Worm (Caenorhabditis elegans) whole organism, midembryonic: ENCODE measurements around the gene Y48E1C.2.

Source experiments
- T22C8.4 ChIP-seq: fragments of 200-800 bp; sonication (Bioruptor generic); IDR thresholded peaks from 2 replicates; pipeline ENCODE4 v1.3.6; 2022; ENCODE audit warnings: missing genetic modification characterization, missing compliant biosample characterization
- klf-2 ChIP-seq: fragments of 200-800 bp; sonication (Bioruptor generic); conservative IDR thresholded peaks from 2 replicates; pipeline ENCODE4 v1.3.6; 2022; ENCODE audit warnings: missing genetic modification reagents, missing genetic modification characterization, missing compliant biosample characterization
- med-1 ChIP-seq: sonication (generic microtip); optimal IDR thresholded peaks from 2 replicates; lab custom pipeline; 2017; ENCODE audit warnings: missing genetic modification characterization, mild to moderate bottlenecking, missing compliant biosample characterization, antibody characterized with exemption, missing genetic modification reagents; ENCODE audit not compliant: insufficient read depth
- ztf-29 ChIP-seq: fragments of 200-800 bp; sonication (Bioruptor generic); IDR thresholded peaks from 2 replicates; pipeline ENCODE4 v1.3.6; 2022; ENCODE audit warnings: missing genetic modification reagents, missing genetic modification characterization, missing compliant biosample characterization

DNA sequence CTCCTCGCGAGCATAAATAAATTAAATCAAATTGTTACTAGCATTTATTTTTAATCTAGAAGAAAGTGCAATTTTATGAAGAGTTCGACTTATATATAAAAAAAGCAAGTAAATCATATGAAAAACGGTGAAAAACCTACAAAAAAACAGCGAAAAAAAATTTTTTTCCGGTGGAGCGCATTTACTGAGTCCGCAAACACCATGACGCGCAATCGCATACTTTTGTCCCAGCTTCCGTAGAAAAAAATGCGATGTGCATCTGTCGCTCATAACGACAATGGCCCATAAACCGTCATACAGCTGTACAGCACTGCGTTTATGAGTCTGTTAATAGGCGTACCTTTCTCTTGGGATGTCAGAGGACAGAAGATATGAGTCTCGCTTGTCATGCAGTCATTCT is 52.9 kb downstream of the Y48E1C.2 start:
- TF ChIP-seq T22C8.4 (GFP tag; lab: Robert Waterston, UW) (no peak), med-1 (GFP tag; lab: Kevin White, UChicago) (no peak), klf-2 (no peak), ztf-29 (no peak; the same call in 1 of the 2 replicates)
